Worm (Caenorhabditis elegans) whole organism, L4 larva: ENCODE measurements around the gene H04M03.11.

Experiments used
- nhr-11 ChIP-seq: fragments of 150-350 bp; optimal IDR thresholded peaks from 2 replicates; lab custom pipeline; 2014; ENCODE audit warnings: missing biosample characterization, missing genetic modification characterization
- snpc-1.2 ChIP-seq: fragments of 200-800 bp; sonication (Bioruptor generic); IDR thresholded peaks from 2 replicates; pipeline ENCODE4 v1.3.6; 2022; ENCODE audit warnings: missing genetic modification reagents, missing genetic modification characterization, missing compliant biosample characterization

DNA sequence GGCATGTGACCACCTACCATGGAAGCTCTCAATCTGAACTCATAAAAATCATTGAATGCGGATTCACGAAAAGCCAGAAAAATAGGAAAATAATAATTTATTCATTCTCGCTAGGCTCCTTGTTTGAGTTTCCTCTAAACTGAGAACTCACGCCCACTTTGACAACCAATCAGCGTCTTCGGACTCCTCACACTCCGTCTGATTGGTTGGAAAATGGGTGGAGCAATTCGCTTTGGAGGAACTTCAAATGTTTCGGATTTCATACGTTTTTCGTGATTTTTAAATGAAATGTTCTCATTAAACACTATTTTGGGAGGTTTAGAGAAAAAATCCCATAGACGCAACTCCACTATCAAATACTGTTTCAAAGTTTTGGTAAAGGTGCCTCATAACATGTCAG is 41.5 kb downstream of the H04M03.11 start:
- TF ChIP-seq snpc-1.2: no peak
- TF ChIP-seq nhr-11: no peak
